Fruit fly (Drosophila melanogaster): ENCODE data around the gene CG43740.

DNA sequence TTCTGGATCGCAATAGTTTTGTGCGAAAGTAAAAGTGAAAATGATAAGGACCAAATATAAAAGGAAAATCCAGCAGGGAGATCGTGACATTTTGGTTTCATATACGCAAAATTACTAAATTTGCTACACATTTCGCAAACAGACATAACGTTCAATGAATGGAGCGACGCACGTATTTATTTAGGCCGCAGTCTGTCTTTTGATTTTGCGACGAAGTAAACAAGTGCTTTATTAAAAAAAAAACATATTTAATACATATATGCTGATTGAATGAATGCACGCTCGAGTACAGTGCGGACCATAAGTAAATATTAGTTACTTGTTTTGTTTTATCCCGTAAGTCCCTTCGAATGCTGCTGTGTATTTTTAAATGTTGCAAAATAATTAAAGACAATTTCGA lies 33.9 kb downstream of the CG43740 start, which contains the start of gene CG32679:
- TF ChIP-seq psq (optimal IDR thresholded peaks at IDR 0.05) (no peak), Dll (optimal IDR thresholded peaks at IDR 0.05) (no peak), usp (GFP tag; optimal IDR thresholded peaks at IDR 0.05) (no peak), pan (optimal IDR thresholded peaks at IDR 0.05) (no peak), EcR (GFP tag; optimal IDR thresholded peaks at IDR 0.05) (no peak), CG8478 (optimal IDR thresholded peaks at IDR 0.05) (no peak)

Measured in whole organism.